Worm (Caenorhabditis elegans): ENCODE measurements around the gene F01G10.5.

Gene F01G10.5

DNA sequence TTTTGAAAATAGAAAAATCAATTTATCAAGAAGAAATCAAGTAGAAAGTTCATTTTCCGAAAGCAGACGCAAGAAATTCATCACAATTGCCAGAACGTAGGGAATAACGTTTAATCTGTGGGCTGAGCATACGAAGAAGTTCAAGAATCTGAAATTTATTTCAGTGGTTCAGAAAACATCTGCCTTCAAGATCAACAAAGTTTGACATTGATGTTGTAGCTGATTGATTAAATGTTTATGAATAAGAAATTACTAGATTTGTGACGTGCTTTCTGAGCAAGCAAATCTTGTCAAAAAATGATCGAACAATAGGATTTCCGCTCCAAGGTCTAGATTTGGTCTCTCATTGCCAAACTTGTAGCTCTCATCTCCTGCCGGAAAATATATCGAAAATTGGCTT is 24.7 kb downstream of the F01G10.5 start, which contains the start of gene K04D7.6:
Gene K04D7.6, minus strand, starts transcription at position 101 of the 400 bp plus-strand sequence.
- TF ChIP-seq unc-62 (GFP tag; optimal IDR thresholded peaks at IDR 0.05) = no peak

DNA sequence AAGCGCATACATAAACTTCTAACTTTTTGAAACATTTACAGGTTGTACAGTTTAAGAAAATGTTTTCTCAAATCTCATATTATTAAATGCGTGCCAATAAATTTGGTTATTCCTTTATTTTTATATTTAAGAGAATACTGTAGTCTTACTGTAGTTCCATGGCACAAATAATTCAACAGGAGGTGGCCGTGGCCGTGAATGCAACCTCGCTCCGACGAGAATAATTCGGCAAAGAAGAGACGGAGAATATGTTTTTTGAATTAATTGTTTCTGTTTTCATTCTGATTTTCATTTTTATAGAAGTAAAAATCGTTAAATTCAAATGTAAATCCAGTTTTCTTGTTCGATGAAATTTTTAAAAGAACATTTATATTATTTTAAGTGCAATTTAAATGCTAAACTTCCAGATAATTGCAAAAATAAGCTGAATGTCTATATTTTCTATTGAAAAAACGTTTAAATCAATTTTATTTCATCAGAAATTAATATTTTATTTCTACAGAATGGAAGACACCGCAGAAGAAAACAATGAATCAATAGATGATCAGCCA is 33.5 kb downstream of the F01G10.5 start, which contains the start of gene gon-4:
Gene gon-4, plus strand, starts transcription at position 501 of the 551 bp plus-strand sequence.
- TF ChIP-seq unc-62 (GFP tag; optimal IDR thresholded peaks at IDR 0.05) = no peak

DNA sequence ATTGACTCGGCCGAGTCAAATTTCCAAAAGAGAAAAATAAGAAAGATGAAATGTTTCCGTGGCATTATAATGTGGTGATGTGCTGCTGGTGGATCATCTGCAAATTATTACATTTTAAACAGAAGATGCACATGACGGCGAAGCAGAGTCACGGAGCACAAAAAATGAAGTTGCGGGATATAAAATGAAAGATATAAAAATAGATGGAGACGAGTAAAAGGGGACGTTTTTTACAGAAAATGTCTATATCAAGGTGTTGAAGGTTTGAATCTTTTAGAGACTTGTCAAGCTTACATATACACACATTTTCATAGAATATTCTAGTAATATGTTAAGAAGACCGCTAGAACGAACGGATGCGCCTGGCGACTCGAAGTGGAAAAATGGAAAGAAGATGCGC is 36.5 kb downstream of the F01G10.5 start, which contains the start of gene ptrg-1:
Gene ptrg-1, minus strand, starts transcription at position 101 of the 400 bp plus-strand sequence.
- no peak for TF ChIP-seq unc-62 (GFP tag; optimal IDR thresholded peaks at IDR 0.05)

ce11 chrIV:10191498-10191897 is 39.4 kb downstream of the F01G10.5 start:
- TF ChIP-seq unc-62 (GFP tag; optimal IDR thresholded peaks at IDR 0.05) = no peak

ce11 chrIV:10190586-10190985 is 40.3 kb downstream of the F01G10.5 start:
- no peak for TF ChIP-seq unc-62 (GFP tag; optimal IDR thresholded peaks at IDR 0.05)

- TF ChIP-seq unc-62 (GFP tag; optimal IDR thresholded peaks at IDR 0.05) = no peak
Observed at ce11 chrIV:10188505-10188904, 42.4 kb downstream of the F01G10.5 start.

ce11 chrIV:10180133-10180749 is 50.6 kb downstream of the F01G10.5 start, which contains the start of gene gta-1:
Gene gta-1, plus strand, starts transcription at chrIV:10180660.
- no peak for TF ChIP-seq unc-62 (GFP tag; optimal IDR thresholded peaks at IDR 0.05)

Data from whole organism, dauer.